Worm (Caenorhabditis elegans): ENCODE measurements around the gene F45E1.5.

F45E1.5 gene

DNA sequence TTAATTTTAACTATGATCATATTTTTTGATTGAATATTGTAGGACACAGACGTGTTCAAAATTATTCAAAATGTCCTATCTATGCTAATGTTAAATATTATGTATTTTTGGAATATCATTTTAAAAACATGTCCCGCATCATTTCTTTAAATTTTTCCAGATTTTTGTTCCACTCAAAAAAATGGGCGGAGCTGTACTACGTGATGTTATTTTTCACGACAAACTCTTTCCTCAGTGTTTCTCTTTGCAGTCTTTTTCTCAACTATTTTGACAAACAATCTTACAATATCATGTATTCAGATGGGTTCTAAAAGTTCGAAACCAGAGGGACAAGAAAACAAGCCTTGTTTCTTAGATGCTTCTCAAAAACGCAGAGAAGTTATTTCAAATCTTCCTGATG lies at the start of gene F45E1.5:
TSS of gene F45E1.5 (plus strand) at position 301 of the 400 bp plus-strand sequence.
- TF ChIP-seq dao-5 (tag; optimal IDR thresholded peaks at IDR 0.05): no peak
- TF ChIP-seq W03F9.2 (tag; optimal IDR thresholded peaks at IDR 0.05): no peak
- no peak for TF ChIP-seq him-1 (tag; optimal IDR thresholded peaks at IDR 0.05)

DNA sequence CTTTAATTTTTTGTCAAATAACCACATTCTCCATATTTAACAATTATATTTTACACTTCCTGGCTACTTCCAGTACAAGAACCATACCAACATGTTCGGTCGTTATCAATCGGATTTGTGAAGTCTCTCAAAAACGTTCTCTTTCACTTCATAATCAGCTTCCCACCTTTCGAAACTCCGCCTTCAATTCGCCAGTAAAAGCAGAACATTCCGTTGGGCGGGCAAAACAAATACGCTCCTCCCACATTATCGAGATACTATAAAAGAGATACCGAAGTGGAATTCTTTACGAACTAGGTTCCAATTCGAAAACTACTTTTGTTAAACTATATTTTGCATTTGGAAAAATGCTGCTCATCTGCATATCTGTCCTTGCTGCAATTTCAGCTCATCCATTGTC lies 46.0 kb upstream of the F45E1.5 start, which contains the start of gene zig-3:
TSS of gene zig-3 (plus strand) at position 301 of the 400 bp plus-strand sequence.
- no peak for TF ChIP-seq him-1 (tag; optimal IDR thresholded peaks at IDR 0.05)

ce11 chrX:7932453-7932852 lies 44.0 kb upstream of the F45E1.5 start:
- TF ChIP-seq W03F9.2 (tag; optimal IDR thresholded peaks at IDR 0.05) (no peak), him-1 (tag; optimal IDR thresholded peaks at IDR 0.05) (no peak), dao-5 (tag; optimal IDR thresholded peaks at IDR 0.05) (no peak)

DNA sequence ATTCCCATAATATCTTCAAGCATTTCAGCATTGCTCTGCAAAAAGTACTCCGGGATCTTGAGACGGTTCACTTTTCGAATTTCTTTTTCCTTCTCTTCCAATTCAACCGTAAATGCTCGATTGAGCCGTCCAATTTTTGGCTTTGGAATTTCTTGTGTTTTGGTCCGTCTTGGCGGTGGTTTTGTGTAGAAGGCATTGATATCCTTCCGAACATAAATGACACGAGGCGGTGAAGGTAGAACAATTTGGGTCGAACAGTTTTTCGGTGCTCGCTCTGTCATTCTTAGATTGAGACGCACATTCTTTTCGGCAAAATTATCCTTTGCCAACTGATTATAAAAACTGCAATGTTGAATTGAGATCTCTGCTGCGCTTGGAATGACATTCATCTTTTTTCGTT lies 33.8 kb upstream of the F45E1.5 start:
- TF ChIP-seq him-1 (tag; optimal IDR thresholded peaks at IDR 0.05): no peak
- no peak for TF ChIP-seq W03F9.2 (tag; optimal IDR thresholded peaks at IDR 0.05)
- no peak for TF ChIP-seq dao-5 (tag; optimal IDR thresholded peaks at IDR 0.05)

- TF ChIP-seq dao-5 (tag; optimal IDR thresholded peaks at IDR 0.05) (no peak), him-1 (tag; optimal IDR thresholded peaks at IDR 0.05) (no peak), W03F9.2 (tag; optimal IDR thresholded peaks at IDR 0.05) (no peak)
These were observed 31.5 kb upstream of the F45E1.5 start, which contains the start of gene tnt-3 for ce11 chrX:7944999-7945398. TSS of gene tnt-3 (minus strand) at chrX:7945099.

DNA sequence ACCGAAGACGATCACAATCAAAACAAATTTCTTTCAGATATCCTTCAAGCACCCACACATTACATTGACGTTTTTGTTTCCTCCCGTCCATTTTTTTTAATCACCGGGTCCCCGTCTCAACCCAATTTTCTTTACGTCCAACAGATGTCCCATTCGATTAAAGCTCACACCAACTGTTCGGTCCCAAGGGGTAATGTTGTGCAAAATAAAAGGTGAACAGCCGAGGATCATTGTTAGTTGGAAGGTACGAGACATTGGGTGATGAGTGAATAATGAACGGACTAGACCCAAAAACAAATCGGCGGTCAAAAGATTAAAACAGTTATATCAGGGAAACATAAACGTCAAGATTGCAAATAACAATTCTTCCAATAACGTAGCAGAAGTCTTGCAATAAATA lies 31.1 kb upstream of the F45E1.5 start:
- TF ChIP-seq W03F9.2 (tag; optimal IDR thresholded peaks at IDR 0.05) (no peak), dao-5 (tag; optimal IDR thresholded peaks at IDR 0.05) (no peak), him-1 (tag; optimal IDR thresholded peaks at IDR 0.05) (no peak)

ce11 chrX:7951578-7951977 lies 24.9 kb upstream of the F45E1.5 start:
- peak; percentile 89 for TF ChIP-seq him-1 (tag; optimal IDR thresholded peaks at IDR 0.05)
- no peak for TF ChIP-seq dao-5 (tag; optimal IDR thresholded peaks at IDR 0.05)

ce11 chrX:7952226-7953062 lies 24.1 kb upstream of the F45E1.5 start:
- TF ChIP-seq him-1 (tag; optimal IDR thresholded peaks at IDR 0.05) (no peak), dao-5 (tag; optimal IDR thresholded peaks at IDR 0.05) (no peak), W03F9.2 (tag; optimal IDR thresholded peaks at IDR 0.05) (no peak)

DNA sequence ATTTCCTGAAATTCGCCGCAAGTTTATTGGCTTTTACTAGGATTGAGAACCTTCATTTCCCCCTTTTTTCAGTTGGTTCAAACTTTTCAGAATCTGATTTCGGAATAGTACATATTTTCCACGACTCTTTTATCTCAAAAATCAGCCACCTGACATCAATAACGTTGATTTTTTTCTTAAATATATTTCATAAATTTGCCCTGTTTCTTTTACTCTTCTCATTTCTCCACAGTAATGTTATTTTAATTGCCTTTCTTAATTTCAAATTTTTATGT lies 23.5 kb upstream of the F45E1.5 start:
- no peak for TF ChIP-seq dao-5 (tag; optimal IDR thresholded peaks at IDR 0.05)
- TF ChIP-seq W03F9.2 (tag; optimal IDR thresholded peaks at IDR 0.05): no peak
- no peak for TF ChIP-seq him-1 (tag; optimal IDR thresholded peaks at IDR 0.05)

DNA sequence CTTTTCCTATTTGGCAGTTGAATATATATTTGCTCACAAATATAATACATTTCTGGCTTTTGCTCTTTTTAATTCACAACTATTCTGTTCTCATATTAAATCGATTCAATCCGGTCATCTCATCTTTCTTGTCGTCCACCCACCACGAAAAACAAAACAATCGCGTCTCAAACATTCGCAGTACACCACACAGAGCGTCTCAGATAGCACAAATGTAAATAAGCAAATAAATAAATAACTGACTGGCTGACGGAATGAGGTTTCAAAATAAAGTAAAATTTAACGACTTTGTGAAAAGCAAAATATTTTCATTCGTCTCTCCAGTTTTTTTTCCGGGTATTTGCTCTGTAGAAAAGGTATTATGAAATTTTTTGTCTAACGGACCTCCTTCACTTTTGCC lies 22.8 kb upstream of the F45E1.5 start:
- TF ChIP-seq W03F9.2 (tag; optimal IDR thresholded peaks at IDR 0.05): no peak
- TF ChIP-seq dao-5 (tag; optimal IDR thresholded peaks at IDR 0.05): no peak
- TF ChIP-seq him-1 (tag; optimal IDR thresholded peaks at IDR 0.05): no peak

ce11 chrX:7954328-7954727 lies 22.2 kb upstream of the F45E1.5 start, which contains the start of gene dct-1:
TSS of gene dct-1 (plus strand) at chrX:7954354.
- TF ChIP-seq W03F9.2 (tag; optimal IDR thresholded peaks at IDR 0.05): no peak
- TF ChIP-seq him-1 (tag; optimal IDR thresholded peaks at IDR 0.05): no peak
- no peak for TF ChIP-seq dao-5 (tag; optimal IDR thresholded peaks at IDR 0.05)

ce11 chrX:7956449-7956848 lies 20.1 kb upstream of the F45E1.5 start:
- TF ChIP-seq him-1 (tag; optimal IDR thresholded peaks at IDR 0.05) (no peak), dao-5 (tag; optimal IDR thresholded peaks at IDR 0.05) (no peak), W03F9.2 (tag; optimal IDR thresholded peaks at IDR 0.05) (no peak)

ce11 chrX:7958203-7958602 lies 18.3 kb upstream of the F45E1.5 start, which contains the start of gene sfxn-2:
TSS of gene sfxn-2 (minus strand) at chrX:7958303.
- TF ChIP-seq him-1 (tag; optimal IDR thresholded peaks at IDR 0.05): no peak
- no peak for TF ChIP-seq W03F9.2 (tag; optimal IDR thresholded peaks at IDR 0.05)
- no peak for TF ChIP-seq dao-5 (tag; optimal IDR thresholded peaks at IDR 0.05)

ce11 chrX:7961623-7962022 lies 14.9 kb upstream of the F45E1.5 start, which contains the start of gene sem-5:
TSS of gene sem-5 (minus strand) at chrX:7961723.
- no peak for TF ChIP-seq him-1 (tag; optimal IDR thresholded peaks at IDR 0.05)
- no peak for TF ChIP-seq dao-5 (tag; optimal IDR thresholded peaks at IDR 0.05)
- TF ChIP-seq W03F9.2 (tag; optimal IDR thresholded peaks at IDR 0.05): no peak

- TF ChIP-seq dao-5 (tag; optimal IDR thresholded peaks at IDR 0.05): no peak
- TF ChIP-seq W03F9.2 (tag; optimal IDR thresholded peaks at IDR 0.05): no peak
- TF ChIP-seq him-1 (tag; optimal IDR thresholded peaks at IDR 0.05): no peak
These were observed 14.4 kb upstream of the F45E1.5 start for ce11 chrX:7962056-7962485.

Measured in whole organism, L4/young adult.